Fruit fly (Drosophila melanogaster): ENCODE measurements around the gene Upf2.
A peak's percentile ranks its signal among the peaks of the same experiment; 100 is the strongest.

DNA sequence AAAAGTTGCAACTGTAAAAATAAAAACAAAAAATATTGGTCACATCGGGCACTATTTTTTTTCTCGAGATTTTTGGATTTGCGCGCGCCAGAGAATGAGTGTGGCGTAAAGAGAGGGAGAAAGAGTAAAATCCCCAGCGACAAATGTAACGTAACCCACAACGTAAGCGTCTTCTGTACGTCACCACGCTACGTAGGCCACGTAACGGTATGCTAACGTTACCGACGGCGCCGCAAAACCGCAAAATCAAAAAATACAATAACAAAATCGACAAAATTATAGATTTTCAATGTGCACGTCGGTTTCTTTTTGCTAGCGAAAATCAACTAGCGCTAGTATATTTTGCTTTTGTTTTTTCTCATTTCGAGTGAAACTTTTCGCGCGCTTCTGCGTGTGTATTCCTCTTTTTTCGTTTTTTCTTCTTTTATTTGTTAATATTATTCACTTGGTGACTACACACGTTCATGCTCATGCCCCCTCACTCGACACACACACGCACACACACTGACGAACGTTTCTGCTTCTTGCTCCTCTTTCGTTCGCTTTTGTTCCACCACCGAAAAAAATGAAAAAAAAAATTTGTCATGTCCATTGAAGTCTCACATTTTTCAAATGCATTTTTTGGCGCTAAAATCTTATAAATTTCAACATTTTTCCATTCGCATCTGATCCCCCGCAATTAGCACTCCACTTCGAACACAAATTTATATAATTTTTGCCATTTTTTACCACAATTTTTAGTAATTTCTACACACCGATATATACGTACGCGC lies 14.9 kb downstream of the Upf2 start:
- TF ChIP-seq fd85E (GFP tag; optimal IDR thresholded peaks at IDR 0.05) (no peak), CG9139 (GFP tag; optimal IDR thresholded peaks at IDR 0.05) (no peak), Lpt (GFP tag; optimal IDR thresholded peaks at IDR 0.05) (no peak), CG34406 (GFP tag; optimal IDR thresholded peaks at IDR 0.05) (no peak), Ets21C (GFP tag; optimal IDR thresholded peaks at IDR 0.05) (no peak), CG10631 (GFP tag; optimal IDR thresholded peaks at IDR 0.05) (no peak), Met (GFP tag; optimal IDR thresholded peaks at IDR 0.05) (peak; percentile 1), CG6792 (GFP tag; optimal IDR thresholded peaks at IDR 0.05) (no peak), OdsH (GFP tag; optimal IDR thresholded peaks at IDR 0.05) (no peak), CG6854 (GFP tag; optimal IDR thresholded peaks at IDR 0.05) (no peak)
